Fruit fly (Drosophila melanogaster): ENCODE data around the gene Ncc69.

Gene Ncc69

DNA sequence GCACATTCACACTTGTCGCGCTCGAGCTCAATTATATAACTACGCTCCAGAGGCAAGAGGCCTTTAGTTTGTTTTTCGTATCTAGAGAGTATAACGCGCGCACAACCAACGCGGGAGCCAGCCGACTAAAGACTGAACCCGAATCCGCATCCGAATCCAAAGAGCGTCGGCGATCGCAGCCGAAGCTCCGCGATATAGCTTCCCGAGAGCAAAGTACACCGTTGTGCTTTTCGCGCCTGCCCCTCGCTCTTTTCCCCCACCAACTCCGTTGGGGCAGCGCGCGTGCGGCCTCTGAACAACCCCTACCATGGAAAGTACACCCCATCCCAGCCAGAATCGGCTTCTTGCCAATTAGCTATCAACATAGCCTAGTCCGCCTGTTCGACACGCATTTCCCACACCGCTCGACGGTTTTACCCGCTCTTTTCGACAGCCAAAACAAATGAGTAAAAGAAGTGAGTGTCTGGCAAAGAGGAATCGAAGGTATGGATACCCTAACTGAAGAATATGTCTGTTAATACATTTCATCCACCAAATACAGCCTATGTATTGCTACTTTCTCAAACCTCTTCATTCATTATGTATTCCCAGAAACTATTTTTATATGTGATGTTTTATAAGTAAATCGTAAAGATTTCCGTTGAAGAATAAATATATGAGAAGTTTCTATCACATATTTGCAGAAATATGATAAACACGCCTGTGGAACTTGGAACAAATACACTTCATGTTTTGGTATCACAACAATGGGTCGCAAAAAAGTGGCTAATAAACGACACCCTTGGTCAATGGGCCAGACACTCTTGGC lies 17.5 kb upstream of the Ncc69 start (continued):
- TF ChIP-seq CG8290 (GFP tag; optimal IDR thresholded peaks at IDR 0.05): no peak
- TF ChIP-seq CG8290 (tag; optimal IDR thresholded peaks at IDR 0.05): peak in 1 of 2 experiments; percentile 83
- no peak for TF ChIP-seq Mad (GFP tag; optimal IDR thresholded peaks at IDR 0.05)
- no peak for TF ChIP-seq CHES-1-like (GFP tag; optimal IDR thresholded peaks at IDR 0.05)
- peak; percentile 5; the same call in 1 of the 2 replicates for TF ChIP-seq Taf1 (GFP tag; IDR thresholded peaks at IDR 0.05)
- no peak for TF ChIP-seq tup (GFP tag; optimal IDR thresholded peaks at IDR 0.05)
- peak; percentile 79 for TF ChIP-seq Hey (tag; optimal IDR thresholded peaks at IDR 0.05)
- TF ChIP-seq CG1603 (tag; optimal IDR thresholded peaks at IDR 0.05): peak; percentile 15
- peak; percentile 61; the same call in 1 of the 2 replicates for TF ChIP-seq CG42726 (GFP tag; IDR thresholded peaks at IDR 0.05; ENCODE audit: partially characterized antibody)
- TF ChIP-seq CG7963 (GFP tag; IDR thresholded peaks at IDR 0.05; ENCODE audit: partially characterized antibody): no peak
- TF ChIP-seq sim (GFP tag; IDR thresholded peaks at IDR 0.05): no peak
- peak; percentile 90 for TF ChIP-seq CG10543 (GFP tag; optimal IDR thresholded peaks at IDR 0.05)
- peak; percentile 38 for TF ChIP-seq CG3163 (GFP tag; optimal IDR thresholded peaks at IDR 0.05)
- 0 out of 2 replicates have a peak, but pooled peaks have one; percentile 47 for TF ChIP-seq CG31224 (GFP tag; IDR thresholded peaks at IDR 0.05)
- TF ChIP-seq Fer2 (tag; optimal IDR thresholded peaks at IDR 0.05): no peak
- TF ChIP-seq cato (GFP tag; optimal IDR thresholded peaks at IDR 0.05; ENCODE audit: borderline replicate concordance): no peak
- TF ChIP-seq NC2β (GFP tag; optimal IDR thresholded peaks at IDR 0.05): no peak
- TF ChIP-seq crc (GFP tag; optimal IDR thresholded peaks at IDR 0.05): peak; percentile 30
- no peak for TF ChIP-seq ac (GFP tag; optimal IDR thresholded peaks at IDR 0.05)
- TF ChIP-seq CG10462 (GFP tag; optimal IDR thresholded peaks at IDR 0.05): no peak
- no peak for TF ChIP-seq Neu2 (GFP tag; optimal IDR thresholded peaks at IDR 0.05; ENCODE audit: borderline replicate concordance)
- TF ChIP-seq CG15601 (tag; optimal IDR thresholded peaks at IDR 0.05): no peak
- TF ChIP-seq Nf-YA (GFP tag; IDR thresholded peaks at IDR 0.05): no peak
- TF ChIP-seq NfI (GFP tag; optimal IDR thresholded peaks at IDR 0.05): no peak
- TF ChIP-seq MBD-R2 (GFP tag; IDR thresholded peaks at IDR 0.05): 0 out of 2 replicates have a peak, but pooled peaks have one; percentile 27
- peak; percentile 57 for TF ChIP-seq B-H2 (GFP tag; optimal IDR thresholded peaks at IDR 0.05)
- peak; percentile 54 for TF ChIP-seq CG7987 (GFP tag; optimal IDR thresholded peaks at IDR 0.05)
- TF ChIP-seq CG4328 (GFP tag; optimal IDR thresholded peaks at IDR 0.05): peak; percentile 38
- TF ChIP-seq sc (optimal IDR thresholded peaks at IDR 0.05): no peak
- no peak for TF ChIP-seq sc (GFP tag; optimal IDR thresholded peaks at IDR 0.05)
- TF ChIP-seq Hsf (GFP tag; optimal IDR thresholded peaks at IDR 0.05): no peak
- TF ChIP-seq CG9727 (GFP tag; optimal IDR thresholded peaks at IDR 0.05): peak; percentile 16
- peak; percentile 7; the same call in 1 of the 2 replicates for TF ChIP-seq inv (GFP tag; IDR thresholded peaks at IDR 0.05; ENCODE audit: partially characterized antibody)
- no peak for TF ChIP-seq CG9817 (tag; optimal IDR thresholded peaks at IDR 0.05)
- TF ChIP-seq Dbx (GFP tag; IDR thresholded peaks at IDR 0.05): peak; percentile 42; the same call in 2 of the 3 replicates
- peak; percentile 44 for TF ChIP-seq pfk (GFP tag; optimal IDR thresholded peaks at IDR 0.05)
- peak; percentile 40 for TF ChIP-seq schlank (tag; optimal IDR thresholded peaks at IDR 0.05)
- TF ChIP-seq gem (tag; optimal IDR thresholded peaks at IDR 0.05): no peak
- TF ChIP-seq Hr39 (optimal IDR thresholded peaks at IDR 0.05): no peak
- TF ChIP-seq CG4282 (GFP tag; optimal IDR thresholded peaks at IDR 0.05): no peak
- no peak for TF ChIP-seq dimm (GFP tag; IDR thresholded peaks at IDR 0.05)
- no peak for TF ChIP-seq CG4820 (GFP tag; optimal IDR thresholded peaks at IDR 0.05)
- TF ChIP-seq ro (GFP tag; IDR thresholded peaks at IDR 0.05): no peak
- TF ChIP-seq Mes4 (GFP tag; optimal IDR thresholded peaks at IDR 0.05): no peak
- no peak for TF ChIP-seq CG8944 (GFP tag; optimal IDR thresholded peaks at IDR 0.05)
- TF ChIP-seq CG7928 (GFP tag; optimal IDR thresholded peaks at IDR 0.05): no peak
- no peak for TF ChIP-seq Blimp-1 (GFP tag; optimal IDR thresholded peaks at IDR 0.05)
- no peak for TF ChIP-seq run (tag; optimal IDR thresholded peaks at IDR 0.05)
- TF ChIP-seq lab (GFP tag; optimal IDR thresholded peaks at IDR 0.05): peak; percentile 77
- TF ChIP-seq CG14050 (GFP tag; IDR thresholded peaks at IDR 0.05): no peak

All from whole organism, embryonic.